Fruit fly (Drosophila melanogaster) whole organism, embryonic: Measurements from ENCODE around the gene rdog.
A peak's percentile ranks its signal among the peaks of the same experiment; 100 is the strongest.

Source experiments
- Abd-B ChIP-seq: fragments of 200-800 bp; sonication (Bioruptor generic); optimal IDR thresholded peaks from 2 replicates; lab custom pipeline; 2018; ENCODE audit warnings: missing biosample characterization, mild to moderate bottlenecking, missing genetic modification characterization, moderate library complexity
- CG10147 ChIP-seq: fragments of 200-800 bp; sonication (Bioruptor generic); optimal IDR thresholded peaks from 2 replicates; lab custom pipeline; 2019; ENCODE audit warnings: missing biosample characterization, mild to moderate bottlenecking, missing genetic modification characterization, moderate library complexity
- CG12236 ChIP-seq: fragments of 200-800 bp; sonication (Bioruptor generic); optimal IDR thresholded peaks from 2 replicates; lab custom pipeline; 2016; ENCODE audit warnings: missing biosample characterization, missing genetic modification characterization
- CG12299 ChIP-seq: fragments of 200-800 bp; sonication (Bioruptor generic); optimal IDR thresholded peaks from 2 replicates; lab custom pipeline; 2018; ENCODE audit warnings: missing biosample characterization, mild to moderate bottlenecking, missing genetic modification characterization
- CG14014 ChIP-seq: fragments of 200-800 bp; sonication (Bioruptor generic); IDR thresholded peaks from 2 replicates; pipeline ENCODE4 v1.3.6; 2022; ENCODE audit warnings: missing biosample characterization, missing genetic modification characterization
- CG17829 ChIP-seq: fragments of 200-800 bp; optimal IDR thresholded peaks from 2 replicates; lab custom pipeline; 2019; ENCODE audit warnings: missing biosample characterization, mild to moderate bottlenecking, missing genetic modification characterization, moderate library complexity
- CG1792 ChIP-seq: fragments of 200-800 bp; sonication (Bioruptor generic); optimal IDR thresholded peaks from 2 replicates; lab custom pipeline; 2016; ENCODE audit warnings: missing biosample characterization, missing genetic modification characterization
- CG3163 ChIP-seq: fragments of 200-800 bp; sonication (Bioruptor generic); optimal IDR thresholded peaks from 3 replicates; lab custom pipeline; 2016; ENCODE audit warnings: missing biosample characterization, missing genetic modification characterization
- CG34422 ChIP-seq: fragments of 200-800 bp; sonication (Bioruptor generic); IDR thresholded peaks from 3 replicates; pipeline ENCODE4 v1.3.6; 2022; ENCODE audit warnings: missing biosample characterization, missing genetic modification characterization
- CG4360 ChIP-seq: fragments of 200-800 bp; sonication (Bioruptor generic); IDR thresholded peaks from 2 replicates; pipeline ENCODE4 v1.3.6; 2022; ENCODE audit warnings: missing biosample characterization, missing genetic modification characterization
- CG4730 ChIP-seq: fragments of 200-800 bp; sonication (Bioruptor generic); IDR thresholded peaks from 2 replicates; pipeline ENCODE4 v1.3.6; 2022; ENCODE audit warnings: missing biosample characterization, missing genetic modification characterization
- CG6854 ChIP-seq: fragments of 200-800 bp; sonication (Bioruptor generic); optimal IDR thresholded peaks from 3 replicates; lab custom pipeline; 2017; ENCODE audit warnings: missing biosample characterization, mild to moderate bottlenecking, missing genetic modification characterization
- CG7556 ChIP-seq: fragments of 200-800 bp; sonication (Bioruptor generic); optimal IDR thresholded peaks from 2 replicates; lab custom pipeline; 2017; ENCODE audit warnings: missing biosample characterization, mild to moderate bottlenecking, missing genetic modification characterization
- CG7928 ChIP-seq: fragments of 200-800 bp; sonication (Bioruptor generic); optimal IDR thresholded peaks from 2 replicates; lab custom pipeline; 2017; ENCODE audit warnings: missing biosample characterization, mild to moderate bottlenecking, missing genetic modification characterization
- D ChIP-seq, 2 experiments: fragments of 200-800 bp in 1 of 2; fragments of >200 bp in 1 of 2; sonication (Bioruptor generic) in 1 of 2; optimal IDR thresholded peaks; 2 replicates in 1 of 2; 3 replicates in 1 of 2; lab custom pipeline; 2017; ENCODE audit warnings: mild to moderate bottlenecking in 1 of 2, missing biosample characterization in 1 of 2, missing genetic modification characterization in 1 of 2, missing genetic modification reagents in 1 of 2
- Dad ChIP-seq: fragments of 200-800 bp; sonication (Bioruptor generic); optimal IDR thresholded peaks from 3 replicates; lab custom pipeline; 2016; ENCODE audit warnings: missing biosample characterization, missing genetic modification characterization
- E2f2 ChIP-seq: fragments of 200-800 bp; sonication (Bioruptor generic); IDR thresholded peaks from 2 replicates; pipeline ENCODE4 v1.3.6; 2022; ENCODE audit warnings: missing biosample characterization, missing genetic modification characterization
- Gsc ChIP-seq: fragments of 200-800 bp; sonication (Bioruptor generic); IDR thresholded peaks from 2 replicates; pipeline ENCODE4 v1.3.6; 2022; ENCODE audit warnings: missing biosample characterization, missing genetic modification characterization
- H15 ChIP-seq: fragments of 200-800 bp; sonication (Bioruptor generic); IDR thresholded peaks from 3 replicates; pipeline ENCODE4 v1.3.6; 2022; ENCODE audit warnings: missing biosample characterization, missing genetic modification characterization
- HHEX ChIP-seq: fragments of 200-800 bp; sonication (Bioruptor generic); optimal IDR thresholded peaks from 3 replicates; lab custom pipeline; 2017; ENCODE audit warnings: missing biosample characterization, mild to moderate bottlenecking, missing genetic modification characterization, missing genetic modification reagents
- HLH4C ChIP-seq: fragments of 200-800 bp; sonication (Bioruptor generic); IDR thresholded peaks from 3 replicates; pipeline ENCODE4 v1.3.6; 2022; ENCODE audit warnings: missing biosample characterization, missing genetic modification characterization; ENCODE audit not compliant: partially characterized antibody
- HLH54F ChIP-seq: fragments of 200-800 bp; sonication (Bioruptor generic); optimal IDR thresholded peaks from 3 replicates; lab custom pipeline; 2016; ENCODE audit warnings: missing biosample characterization, missing genetic modification characterization
- Hr51 ChIP-seq, 2 experiments: fragments of 200-800 bp; sonication (Bioruptor generic); optimal IDR thresholded peaks; 2 replicates in 1 of 2; 3 replicates in 1 of 2; lab custom pipeline; 2016 to 2018; ENCODE audit warnings: missing biosample characterization in 2 of 2, missing genetic modification characterization in 2 of 2, mild to moderate bottlenecking in 1 of 2, moderate library complexity in 1 of 2
- MTF-1 ChIP-seq: fragments of 200-800 bp; sonication (Bioruptor generic); optimal IDR thresholded peaks from 2 replicates; lab custom pipeline; 2018; ENCODE audit warnings: missing biosample characterization, mild to moderate bottlenecking, missing genetic modification characterization, borderline replicate concordance
- Max ChIP-seq: fragments of 200-800 bp; sonication (Bioruptor generic); optimal IDR thresholded peaks from 2 replicates; lab custom pipeline; 2016; ENCODE audit warnings: missing biosample characterization, mild to moderate bottlenecking, missing genetic modification characterization
- Myb ChIP-seq: fragments of 200-800 bp; sonication (Bioruptor generic); optimal IDR thresholded peaks from 2 replicates; lab custom pipeline; 2016; ENCODE audit warnings: missing biosample characterization, missing genetic modification characterization
- NC2β ChIP-seq: fragments of 200-800 bp; sonication (Bioruptor generic); optimal IDR thresholded peaks from 2 replicates; lab custom pipeline; 2016; ENCODE audit warnings: missing biosample characterization, missing genetic modification characterization
- Nf-YA ChIP-seq: fragments of 200-800 bp; sonication (Bioruptor generic); IDR thresholded peaks from 2 replicates; pipeline ENCODE4 v1.3.6; 2022; ENCODE audit warnings: missing biosample characterization, missing genetic modification characterization
- Oli ChIP-seq: fragments of 200-800 bp; sonication (Bioruptor generic); optimal IDR thresholded peaks from 2 replicates; lab custom pipeline; 2018; ENCODE audit warnings: missing biosample characterization, mild to moderate bottlenecking, missing genetic modification characterization, moderate library complexity
- Poxn ChIP-seq: fragments of 200-800 bp; sonication (Bioruptor generic); IDR thresholded peaks from 2 replicates; pipeline ENCODE4 v1.3.6; 2022; ENCODE audit warnings: missing biosample characterization, missing genetic modification characterization
- amos ChIP-seq: fragments of 200-800 bp; sonication (Bioruptor generic); IDR thresholded peaks from 2 replicates; pipeline ENCODE4 v1.3.6; 2022; ENCODE audit warnings: missing biosample characterization, missing genetic modification characterization; ENCODE audit not compliant: partially characterized antibody
- bigmax ChIP-seq: fragments of 200-800 bp; sonication (Bioruptor generic); optimal IDR thresholded peaks from 2 replicates; lab custom pipeline; 2018; ENCODE audit warnings: missing biosample characterization, mild to moderate bottlenecking, missing genetic modification characterization
- br ChIP-seq: fragments of >200 bp; optimal IDR thresholded peaks from 2 replicates; lab custom pipeline; 2017
- corto ChIP-seq: fragments of 200-800 bp; sonication (Bioruptor generic); optimal IDR thresholded peaks from 2 replicates; lab custom pipeline; 2016; ENCODE audit warnings: missing biosample characterization, mild to moderate bottlenecking, missing genetic modification characterization, moderate library complexity
- danr ChIP-seq: fragments of 200-800 bp; sonication (Bioruptor generic); IDR thresholded peaks from 2 replicates; pipeline ENCODE4 v1.3.6; 2022; ENCODE audit warnings: missing biosample characterization, missing genetic modification characterization
- dati ChIP-seq: fragments of 200-800 bp; sonication (Bioruptor generic); IDR thresholded peaks from 2 replicates; pipeline ENCODE4 v1.3.6; 2022; ENCODE audit warnings: missing biosample characterization, missing genetic modification characterization
- dmrt99B ChIP-seq: fragments of 200-800 bp; sonication (Bioruptor generic); optimal IDR thresholded peaks from 2 replicates; lab custom pipeline; 2018; ENCODE audit warnings: missing biosample characterization, mild to moderate bottlenecking, missing genetic modification characterization, moderate library complexity
- gfzf ChIP-seq: fragments of 200-800 bp; sonication (Bioruptor generic); optimal IDR thresholded peaks from 2 replicates; lab custom pipeline; 2016; ENCODE audit warnings: missing biosample characterization, mild to moderate bottlenecking, missing genetic modification characterization, moderate library complexity
- gro ChIP-seq: fragments of 200-800 bp; sonication (Bioruptor generic); optimal IDR thresholded peaks from 2 replicates; lab custom pipeline; 2016; ENCODE audit warnings: missing biosample characterization, missing genetic modification characterization
- ind ChIP-seq: fragments of 200-800 bp; sonication (Bioruptor generic); optimal IDR thresholded peaks from 3 replicates; lab custom pipeline; 2016; ENCODE audit warnings: missing biosample characterization, missing genetic modification characterization
- ken ChIP-seq: fragments of 200-800 bp; sonication (Bioruptor generic); IDR thresholded peaks from 3 replicates; pipeline ENCODE4 v1.3.6; 2022; ENCODE audit warnings: missing biosample characterization, missing genetic modification characterization
- lmd ChIP-seq: fragments of 200-800 bp; sonication (Bioruptor generic); IDR thresholded peaks from 2 replicates; pipeline ENCODE4 v1.3.6; 2022; ENCODE audit warnings: missing biosample characterization, missing genetic modification characterization
- mam ChIP-seq: fragments of 200-800 bp; sonication (Bioruptor generic); optimal IDR thresholded peaks from 3 replicates; lab custom pipeline; 2016; ENCODE audit warnings: missing biosample characterization, missing genetic modification characterization
- pum ChIP-seq: fragments of 200-800 bp; sonication (Bioruptor generic); optimal IDR thresholded peaks from 2 replicates; lab custom pipeline; 2016; ENCODE audit warnings: missing biosample characterization, missing genetic modification characterization
- sc ChIP-seq, 3 experiments: fragments of >200 bp in 2 of 3; fragments of 200-800 bp in 1 of 3; sonication (Bioruptor generic) in 1 of 3; optimal IDR thresholded peaks; 2 replicates in 2 of 3; 3 replicates in 1 of 3; lab custom pipeline; 2017; ENCODE audit warnings: mild to moderate bottlenecking in 1 of 3, missing biosample characterization in 1 of 3, missing genetic modification characterization in 1 of 3, missing genetic modification reagents in 1 of 3
- so ChIP-seq: fragments of 200-800 bp; sonication (Bioruptor generic); IDR thresholded peaks from 3 replicates; pipeline ENCODE4 v1.3.6; 2022; ENCODE audit warnings: missing biosample characterization, missing genetic modification characterization
- tgo ChIP-seq: fragments of 200-800 bp; sonication (Bioruptor generic); IDR thresholded peaks from 3 replicates; pipeline ENCODE4 v1.3.6; 2022; ENCODE audit warnings: missing biosample characterization, missing genetic modification characterization
- unpg ChIP-seq: fragments of 200-800 bp; sonication (Bioruptor generic); optimal IDR thresholded peaks from 3 replicates; lab custom pipeline; 2018; ENCODE audit warnings: missing biosample characterization, mild to moderate bottlenecking, missing genetic modification characterization, moderate library complexity
- wdn ChIP-seq: fragments of 200-800 bp; sonication (Bioruptor generic); IDR thresholded peaks from 2 replicates; pipeline ENCODE4 v1.3.6; 2022; ENCODE audit warnings: missing biosample characterization, missing genetic modification characterization
- wor ChIP-seq: fragments of 200-800 bp; sonication (Bioruptor generic); IDR thresholded peaks from 2 replicates; pipeline ENCODE4 v1.3.6; 2022; ENCODE audit warnings: missing biosample characterization, missing genetic modification characterization

The rdog gene

DNA sequence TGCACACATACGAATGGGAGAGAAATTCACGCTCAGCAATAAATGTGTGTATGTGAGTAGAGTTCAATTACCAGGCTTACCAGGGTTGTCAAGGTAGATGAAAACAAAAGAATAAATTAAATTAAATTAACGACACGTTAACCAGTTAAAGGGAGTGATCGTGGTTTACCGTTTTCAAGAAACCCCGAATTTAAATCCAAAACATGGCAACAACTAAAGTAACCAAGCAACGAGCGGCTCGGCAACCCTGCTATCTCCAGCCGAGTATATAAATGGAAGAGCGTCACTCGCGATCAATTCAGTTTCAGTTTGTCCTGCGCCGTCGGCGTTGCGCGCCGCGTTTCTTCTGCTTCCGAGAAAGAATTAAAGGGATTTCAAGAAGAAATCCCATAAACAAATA, 56.3 kb downstream of the rdog start (continued):
- peak; percentile 92 for TF ChIP-seq E2f2
- peak; percentile 100 for TF ChIP-seq so (GFP tag; lab: Robert Waterston, UW)
- peak; percentile 99 for TF ChIP-seq wdn (GFP tag; lab: Robert Waterston, UW)
- peak; percentile 93 for TF ChIP-seq CG3163 (GFP tag; lab: Kevin White, UChicago)
- peak; percentile 99 for TF ChIP-seq CG7556 (GFP tag; lab: Kevin White, UChicago)
- TF ChIP-seq dmrt99B, result peak; percentile 99
- TF ChIP-seq CG12236 (GFP tag; lab: Kevin White, UChicago), result peak; percentile 99
- TF ChIP-seq HHEX (GFP tag; lab: Kevin White, UChicago), result peak; percentile 99
- TF ChIP-seq NC2β (GFP tag; lab: Kevin White, UChicago), result peak; percentile 99
- TF ChIP-seq sc (optimal IDR thresholded peaks at IDR 0.05; lab: Kevin White, UChicago), result no peak
- TF ChIP-seq sc (GFP tag; optimal IDR thresholded peaks at IDR 0.05; lab: Kevin White, UChicago), result peak; percentile 99
- peak; percentile 99 for TF ChIP-seq CG6854 (GFP tag; lab: Kevin White, UChicago)
- peak; percentile 99 for TF ChIP-seq CG12299 (tag; lab: Kevin White, UChicago)
- TF ChIP-seq CG4730 (GFP tag; lab: Robert Waterston, UW), result peak; percentile 98
- TF ChIP-seq Poxn (GFP tag; lab: Robert Waterston, UW), result peak; percentile 96
- peak; percentile 98 for TF ChIP-seq dati (GFP tag; lab: Robert Waterston, UW)
- peak; percentile 98 for TF ChIP-seq danr (GFP tag; lab: Robert Waterston, UW)
- peak; percentile 99 for TF ChIP-seq pum (GFP tag; lab: Kevin White, UChicago)
- peak; percentile 99 for TF ChIP-seq Nf-YA
- peak; percentile 99 for TF ChIP-seq HLH54F (GFP tag; lab: Kevin White, UChicago)
- peak; percentile 98 for TF ChIP-seq MTF-1 (GFP tag; lab: Kevin White, UChicago)
- TF ChIP-seq ind (GFP tag; lab: Kevin White, UChicago), result peak; percentile 99
- TF ChIP-seq CG7928 (GFP tag; lab: Kevin White, UChicago), result peak; percentile 86
- TF ChIP-seq lmd, result peak; percentile 99
- TF ChIP-seq Max (GFP tag; lab: Kevin White, UChicago), result peak; percentile 99
- TF ChIP-seq CG4360, result peak; percentile 94
- peak; percentile 86 for TF ChIP-seq bigmax (GFP tag; lab: Kevin White, UChicago)
- TF ChIP-seq H15, result peak; percentile 99
- TF ChIP-seq HLH4C (GFP tag; lab: Robert Waterston, UW), result peak; percentile 67
- TF ChIP-seq CG34422 (GFP tag; lab: Robert Waterston, UW), result peak; percentile 99
- TF ChIP-seq D (optimal IDR thresholded peaks at IDR 0.05; lab: Kevin White, UChicago), result no peak
- peak; percentile 99 for TF ChIP-seq D (GFP tag; optimal IDR thresholded peaks at IDR 0.05; lab: Kevin White, UChicago)
- TF ChIP-seq CG14014 (GFP tag; lab: Robert Waterston, UW), result peak; percentile 99
- TF ChIP-seq Gsc, result peak; percentile 97
- TF ChIP-seq unpg (GFP tag; lab: Kevin White, UChicago), result peak; percentile 100
- peak; percentile 99 for TF ChIP-seq ken (GFP tag; lab: Robert Waterston, UW)
- peak; percentile 99 for TF ChIP-seq Hr51 (GFP tag; optimal IDR thresholded peaks at IDR 0.05; lab: Kevin White, UChicago)
- TF ChIP-seq mam, result peak; percentile 99
- TF ChIP-seq CG1792 (GFP tag; lab: Kevin White, UChicago), result peak; percentile 98
- TF ChIP-seq CG10147 (GFP tag; lab: Kevin White, UChicago), result peak; percentile 98
- peak; percentile 99 for TF ChIP-seq tgo (GFP tag; lab: Robert Waterston, UW)
- TF ChIP-seq br (lab: Kevin White, UChicago), result no peak
- peak; percentile 100 for TF ChIP-seq CG17829 (tag; lab: Kevin White, UChicago)
- TF ChIP-seq wor, result peak; percentile 97
- peak; percentile 40; the same call in 1 of the 2 replicates for TF ChIP-seq amos
- TF ChIP-seq Oli (tag; lab: Kevin White, UChicago), result peak; percentile 99
- TF ChIP-seq Dad, result peak; percentile 99
- peak; percentile 100 for TF ChIP-seq corto (GFP tag; lab: Kevin White, UChicago)
- TF ChIP-seq Myb (GFP tag; lab: Kevin White, UChicago), result peak; percentile 92
- peak; percentile 99 for TF ChIP-seq gro (GFP tag; lab: Kevin White, UChicago)
- TF ChIP-seq Abd-B, result peak; percentile 98
- TF ChIP-seq gfzf (GFP tag; lab: Kevin White, UChicago), result peak; percentile 44
